Worm (Caenorhabditis elegans) whole organism, midembryonic: Measurements from ENCODE around the gene cat-2.

ENCODE experiments used
- T22C8.4 ChIP-seq: fragments of 200-800 bp; sonication (Bioruptor generic); IDR thresholded peaks from 2 replicates; pipeline ENCODE4 v1.3.6; 2022; ENCODE audit warnings: missing genetic modification characterization, missing compliant biosample characterization
- flt-1 ChIP-seq: fragments of 200-800 bp; sonication (Bioruptor generic); IDR thresholded peaks from 2 replicates; pipeline ENCODE4 v1.3.6; 2022; ENCODE audit warnings: missing genetic modification characterization, missing compliant biosample characterization
- tab-1 ChIP-seq: fragments of 200-800 bp; sonication (Bioruptor generic); IDR thresholded peaks from 2 replicates; pipeline ENCODE4 v1.3.6; 2022; ENCODE audit warnings: missing genetic modification characterization, missing compliant biosample characterization
- ztf-23 ChIP-seq: fragments of 200-800 bp; sonication (Bioruptor generic); IDR thresholded peaks from 2 replicates; pipeline ENCODE4 v1.3.6; 2022; ENCODE audit warnings: missing genetic modification reagents, missing genetic modification characterization, missing compliant biosample characterization
- ztf-29 ChIP-seq: fragments of 200-800 bp; sonication (Bioruptor generic); IDR thresholded peaks from 2 replicates; pipeline ENCODE4 v1.3.6; 2022; ENCODE audit warnings: missing genetic modification reagents, missing genetic modification characterization, missing compliant biosample characterization

ce11 chrII:300977-301772 lies 43.6 kb downstream of the cat-2 start, which contains the start of gene K01A2.5:
- no peak for TF ChIP-seq ztf-29
- TF ChIP-seq T22C8.4 (GFP tag; lab: Robert Waterston, UW) = no peak
- TF ChIP-seq ztf-23 (GFP tag; lab: Robert Waterston, UW) = no peak
- no peak for TF ChIP-seq flt-1 (GFP tag; lab: Robert Waterston, UW)
- no peak for TF ChIP-seq tab-1 (GFP tag; lab: Robert Waterston, UW)
